Fruit fly (Drosophila melanogaster): ENCODE measurements around the gene ncm.
A peak's percentile ranks its signal among the peaks of the same experiment; 100 is the strongest.

Gene ncm

DNA sequence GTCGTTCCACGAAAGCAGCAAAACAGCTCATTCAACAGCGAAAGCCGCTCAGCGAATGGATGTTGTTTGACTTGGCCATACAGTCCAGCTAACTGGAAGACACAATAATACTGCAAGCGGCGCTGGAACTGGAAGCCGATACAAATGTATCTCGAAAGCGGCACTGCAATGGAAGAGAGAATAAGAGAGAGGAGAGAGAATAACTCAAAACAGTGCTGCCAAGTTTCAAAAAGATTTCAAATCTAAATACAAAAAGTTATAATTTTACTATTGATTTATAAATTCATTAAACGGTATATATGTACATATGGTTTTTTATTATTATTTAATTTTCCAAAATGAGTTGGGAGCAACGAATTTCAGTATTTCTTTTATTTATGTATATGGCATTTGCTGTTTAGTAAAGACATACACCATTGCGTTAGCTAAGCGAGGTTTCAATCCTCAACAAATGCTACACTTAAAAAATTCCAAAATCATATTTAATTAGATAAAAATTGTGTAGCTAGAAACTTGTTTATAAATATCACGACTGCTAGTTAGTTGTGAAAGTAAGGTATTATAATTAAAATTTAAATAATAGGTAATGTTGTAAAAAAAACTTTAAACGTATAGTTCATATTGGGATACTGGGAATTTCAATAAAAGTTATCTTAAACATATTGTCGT, 35.8 kb upstream of the ncm start, which contains the start of gene CG10283 (continued):
- TF ChIP-seq CG17568 (GFP tag; optimal IDR thresholded peaks at IDR 0.05) (no peak), CG4360 (GFP tag; IDR thresholded peaks at IDR 0.05) (no peak), Dfd (GFP tag; optimal IDR thresholded peaks at IDR 0.05) (no peak), CG17829 (tag; optimal IDR thresholded peaks at IDR 0.05) (peak; percentile 45), E2f2 (GFP tag; IDR thresholded peaks at IDR 0.05) (peak; percentile 81), Chrac-16 (GFP tag; optimal IDR thresholded peaks at IDR 0.05) (peak; percentile 29), caup (GFP tag; optimal IDR thresholded peaks at IDR 0.05; ENCODE audit: severe bottlenecking) (no peak), HLH4C (GFP tag; IDR thresholded peaks at IDR 0.05; ENCODE audit: partially characterized antibody) (no peak), Dref (GFP tag; IDR thresholded peaks at IDR 0.05) (no peak), gro (GFP tag; optimal IDR thresholded peaks at IDR 0.05) (no peak), Dp (GFP tag; optimal IDR thresholded peaks at IDR 0.05) (peak; percentile 75), exex (tag; optimal IDR thresholded peaks at IDR 0.05) (no peak), ftz-f1 (GFP tag; optimal IDR thresholded peaks at IDR 0.05) (no peak), CG9437 (GFP tag; optimal IDR thresholded peaks at IDR 0.05) (peak; percentile 34), ttk (GFP tag; IDR thresholded peaks at IDR 0.05) (no peak), nom (GFP tag; optimal IDR thresholded peaks at IDR 0.05) (peak; percentile 33), esg (GFP tag; conservative IDR thresholded peaks at IDR 0.05) (no peak), CG18476 (GFP tag; optimal IDR thresholded peaks at IDR 0.05) (no peak), CG6272 (GFP tag; IDR thresholded peaks at IDR 0.05) (no peak), CG6175 (GFP tag; IDR thresholded peaks at IDR 0.05) (no peak), stwl (tag; optimal IDR thresholded peaks at IDR 0.05) (peak; percentile 61), wor (GFP tag; IDR thresholded peaks at IDR 0.05) (no peak), onecut (GFP tag; IDR thresholded peaks at IDR 0.05) (peak; percentile 49; the same call in 1 of the 2 replicates), ewg (GFP tag; optimal IDR thresholded peaks at IDR 0.05) (no peak), lbe (GFP tag; optimal IDR thresholded peaks at IDR 0.05) (no peak), CG8944 (GFP tag; optimal IDR thresholded peaks at IDR 0.05) (no peak), CG3281 (GFP tag; optimal IDR thresholded peaks at IDR 0.05) (no peak), CG18011 (GFP tag; optimal IDR thresholded peaks at IDR 0.05) (no peak), peb (GFP tag; IDR thresholded peaks at IDR 0.05) (no peak), sens (GFP tag) (peak; percentile 79), CG6854 (GFP tag; optimal IDR thresholded peaks at IDR 0.05) (no peak), Bgb (GFP tag; IDR thresholded peaks at IDR 0.05; ENCODE audit: partially characterized antibody) (no peak), ash1 (GFP tag; optimal IDR thresholded peaks at IDR 0.05) (no peak), NfI (GFP tag; optimal IDR thresholded peaks at IDR 0.05) (no peak), Mad (GFP tag; optimal IDR thresholded peaks at IDR 0.05) (no peak), CG9215 (GFP tag; IDR thresholded peaks at IDR 0.05) (no peak; the same call in 1 of the 2 replicates), slp2 (GFP tag; optimal IDR thresholded peaks at IDR 0.05) (no peak), grn (GFP tag; optimal IDR thresholded peaks at IDR 0.05) (peak; percentile 13), CG8924 (tag; optimal IDR thresholded peaks at IDR 0.05) (peak; percentile 21), Sry-β (GFP tag; optimal IDR thresholded peaks at IDR 0.05) (no peak), CTCF (GFP tag; optimal IDR thresholded peaks at IDR 0.05) (peak; percentile 64), sna (GFP tag; IDR thresholded peaks at IDR 0.05; ENCODE audit: partially characterized antibody) (no peak), zfh2 (GFP tag; optimal IDR thresholded peaks at IDR 0.05) (peak; percentile 8), Dek (tag; optimal IDR thresholded peaks at IDR 0.05) (peak; percentile 52), CG31224 (GFP tag; IDR thresholded peaks at IDR 0.05) (no peak), CG15269 (tag; optimal IDR thresholded peaks at IDR 0.05) (peak; percentile 6), CG13123 (GFP tag; optimal IDR thresholded peaks at IDR 0.05) (no peak), tgo (GFP tag; IDR thresholded peaks at IDR 0.05) (peak; percentile 52; the same call in 2 of the 3 replicates), Deaf1 (tag; optimal IDR thresholded peaks at IDR 0.05) (peak; percentile 26), danr (GFP tag; IDR thresholded peaks at IDR 0.05) (no peak), CG31441 (GFP tag; IDR thresholded peaks at IDR 0.05) (peak; percentile 39; the same call in 1 of the 2 replicates)

All from whole organism, embryonic.